Fruit fly (Drosophila melanogaster) whole organism, wandering third instar larva: ENCODE data around the gene Cyp12a4.

ENCODE experiments used
- Abd-B ChIP-seq: fragments of >200 bp; optimal IDR thresholded peaks from 2 replicates; lab custom pipeline; 2017; ENCODE audit warnings: missing biosample characterization, missing genetic modification characterization
- CrebA ChIP-seq: fragments of 200-800 bp; sonication (Bioruptor generic); optimal IDR thresholded peaks from 2 replicates; lab custom pipeline; 2016; ENCODE audit warnings: missing biosample characterization, mild to moderate bottlenecking, missing genetic modification characterization, borderline replicate concordance
- Dfd ChIP-seq: fragments of >200 bp; optimal IDR thresholded peaks from 2 replicates; lab custom pipeline; 2017; ENCODE audit warnings: missing biosample characterization, missing genetic modification characterization
- HLH106 ChIP-seq: fragments of 200-800 bp; optimal IDR thresholded peaks from 3 replicates; lab custom pipeline; 2019; ENCODE audit warnings: missing biosample characterization, mild to moderate bottlenecking, missing genetic modification characterization, moderate library complexity
- Hr78 ChIP-seq: fragments of >200 bp; optimal IDR thresholded peaks from 2 replicates; lab custom pipeline; 2017; ENCODE audit warnings: missing biosample characterization, missing genetic modification characterization
- N ChIP-seq: fragments of >200 bp; optimal IDR thresholded peaks from 2 replicates; lab custom pipeline; 2018; ENCODE audit warnings: missing biosample characterization, missing external identifiers, missing genetic modification characterization
- br ChIP-seq: fragments of 200-800 bp; sonication (Bioruptor generic); optimal IDR thresholded peaks from 2 replicates; lab custom pipeline; 2016; ENCODE audit warnings: missing biosample characterization, missing genetic modification characterization
- dl ChIP-seq, 2 experiments: fragments of 175-275, 200-275 bp in 1 of 2; fragments of 200-275 bp in 1 of 2; sonication (Bioruptor generic); optimal IDR thresholded peaks; lab custom pipeline; 2018; ENCODE audit warnings: mild to moderate bottlenecking in 2 of 2, missing biosample characterization in 2 of 2, missing genetic modification characterization in 2 of 2, moderate library complexity in 2 of 2; ENCODE audit not compliant: partially characterized antibody in 2 of 2, insufficient read depth in 1 of 2
- dmrt93B ChIP-seq: fragments of 200-800 bp; sonication (Bioruptor generic); optimal IDR thresholded peaks from 2 replicates; lab custom pipeline; 2018; ENCODE audit warnings: missing biosample characterization, mild to moderate bottlenecking, missing genetic modification characterization
- fru ChIP-seq: fragments of 200-800 bp; sonication (Bioruptor generic); optimal IDR thresholded peaks from 3 replicates; lab custom pipeline; 2016; ENCODE audit warnings: missing biosample characterization, mild to moderate bottlenecking, missing genetic modification characterization
- jim ChIP-seq: fragments of 175-275, 200-325 bp; sonication (Bioruptor generic); optimal IDR thresholded peaks from 2 replicates; lab custom pipeline; 2016; ENCODE audit warnings: missing biosample characterization, mild to moderate bottlenecking, missing genetic modification characterization
- psq ChIP-seq: fragments of 200-800 bp; sonication (Bioruptor generic); optimal IDR thresholded peaks from 3 replicates; lab custom pipeline; 2017; ENCODE audit warnings: missing biosample characterization, mild to moderate bottlenecking, missing genetic modification characterization, moderate library complexity
- usp ChIP-seq: fragments of >200 bp; optimal IDR thresholded peaks from 2 replicates; lab custom pipeline; 2017; ENCODE audit warnings: missing biosample characterization, missing genetic modification characterization

dm6 chr3R:19100098-19100497, 34.9 kb upstream of the Cyp12a4 start:
- TF ChIP-seq dl (GFP tag; optimal IDR thresholded peaks at IDR 0.05; lab: Kevin White, UChicago; ENCODE audit: insufficient read depth in 1 of 2, partially characterized antibody in 2 of 2) (no peak), Abd-B (GFP tag; lab: Kevin White, UChicago) (no peak), CrebA (GFP tag; lab: Kevin White, UChicago) (no peak), HLH106 (tag; lab: Kevin White, UChicago) (no peak), Dfd (no peak), br (GFP tag; lab: Kevin White, UChicago) (no peak), fru (GFP tag; lab: Kevin White, UChicago) (no peak), Hr78 (GFP tag; lab: Kevin White, UChicago) (no peak), psq (GFP tag; lab: Kevin White, UChicago) (no peak), usp (GFP tag; lab: Kevin White, UChicago) (no peak), dmrt93B (GFP tag; lab: Kevin White, UChicago) (no peak), jim (GFP tag; lab: Kevin White, UChicago) (no peak), N (GFP tag; lab: Kevin White, UChicago) (no peak)
